Worm (Caenorhabditis elegans) whole organism, young adult: ENCODE results near the gene rsf-1.

Source experiments
- B0019.2 ChIP-seq: fragments of 200-800 bp; sonication (Bioruptor generic); conservative IDR thresholded peaks from 2 replicates; pipeline ENCODE4 v1.3.6; 2022; ENCODE audit warnings: missing genetic modification reagents, missing genetic modification characterization, missing compliant biosample characterization
- ama-1 ChIP-seq, 3 experiments: fragments of 150-350 bp in 1 of 3; sonication (generic microtip) in 2 of 3; optimal IDR thresholded peaks; 2 replicates each; lab custom pipeline; 2014 to 2018; ENCODE audit warnings: missing biosample characterization in 2 of 3, missing genetic modification characterization in 2 of 3, missing genetic modification reagents in 2 of 3
- hsf-1 ChIP-seq: fragments of 200-800 bp; sonication (Bioruptor generic); IDR thresholded peaks from 2 replicates; pipeline ENCODE4 v1.3.6; 2022; ENCODE audit warnings: missing genetic modification reagents, missing genetic modification characterization, missing compliant biosample characterization
- lsl-1 ChIP-seq: fragments of 200-800 bp; sonication (Bioruptor generic); optimal IDR thresholded peaks from 2 replicates; lab custom pipeline; 2018; ENCODE audit warnings: mild to moderate bottlenecking, missing genetic modification characterization, moderate library complexity, missing compliant biosample characterization
- rec-8 ChIP-seq, 2 experiments: sonication (generic microtip); optimal IDR thresholded peaks; 2 replicates each; lab custom pipeline; 2016; ENCODE audit warnings: mild to moderate bottlenecking in 2 of 2, missing genetic modification characterization in 2 of 2, missing genetic modification reagents in 2 of 2, missing genotype in 2 of 2, missing biosample characterization in 1 of 2, missing compliant biosample characterization in 1 of 2, moderate library complexity in 1 of 2
- tlf-1 ChIP-seq: fragments of 200-800 bp; sonication (Bioruptor generic); optimal IDR thresholded peaks from 2 replicates; lab custom pipeline; 2018; ENCODE audit warnings: mild to moderate bottlenecking, missing genetic modification characterization, missing compliant biosample characterization
- ztf-6 ChIP-seq: fragments of 200-800 bp; sonication (Bioruptor generic); IDR thresholded peaks from 2 replicates; pipeline ENCODE4 v1.3.6; 2022; ENCODE audit warnings: missing genetic modification reagents, missing genetic modification characterization, missing compliant biosample characterization

DNA sequence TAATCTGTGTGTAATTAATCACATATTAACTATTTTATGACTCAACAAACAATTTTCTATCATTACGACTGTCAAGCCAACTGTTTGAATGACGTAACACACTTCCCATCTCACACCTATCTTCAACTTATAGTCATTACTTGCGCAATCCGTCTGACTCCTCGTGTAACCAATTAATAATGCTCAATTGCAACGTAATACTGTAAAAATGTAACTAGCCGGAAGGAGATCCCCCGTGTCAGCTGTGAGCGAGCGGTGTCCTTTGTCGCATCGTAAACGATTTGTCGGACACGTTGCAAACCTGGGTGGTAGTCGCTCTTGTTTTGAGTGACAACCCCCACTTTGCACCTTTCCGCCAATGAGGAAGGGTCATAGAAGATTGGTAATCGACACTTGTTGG is 18.1 kb upstream of the rsf-1 start:
- TF ChIP-seq ztf-6 (no peak), hsf-1 (no peak), rec-8 (tag; optimal IDR thresholded peaks at IDR 0.05; lab: Kevin White, UChicago) (no peak), ama-1 (optimal IDR thresholded peaks at IDR 0.05; lab: Kevin White, UChicago) (no peak), ama-1 (GFP tag; optimal IDR thresholded peaks at IDR 0.05; lab: Kevin White, UChicago) (no peak), lsl-1 (GFP tag; lab: Kevin White, UChicago) (no peak), tlf-1 (GFP tag; lab: Kevin White, UChicago) (no peak), B0019.2 (GFP tag; lab: Robert Waterston, UW) (no peak)
